Fruit fly (Drosophila melanogaster) whole organism, larva: Measurements from ENCODE around the gene CG14610.

Experiments used
- noc ChIP-seq: fragments of 200-800 bp; sonication (Bioruptor generic); optimal IDR thresholded peaks from 3 replicates; lab custom pipeline; 2019; ENCODE audit warnings: missing biosample characterization, mild to moderate bottlenecking, missing genetic modification characterization, moderate library complexity

The CG14610 gene

DNA sequence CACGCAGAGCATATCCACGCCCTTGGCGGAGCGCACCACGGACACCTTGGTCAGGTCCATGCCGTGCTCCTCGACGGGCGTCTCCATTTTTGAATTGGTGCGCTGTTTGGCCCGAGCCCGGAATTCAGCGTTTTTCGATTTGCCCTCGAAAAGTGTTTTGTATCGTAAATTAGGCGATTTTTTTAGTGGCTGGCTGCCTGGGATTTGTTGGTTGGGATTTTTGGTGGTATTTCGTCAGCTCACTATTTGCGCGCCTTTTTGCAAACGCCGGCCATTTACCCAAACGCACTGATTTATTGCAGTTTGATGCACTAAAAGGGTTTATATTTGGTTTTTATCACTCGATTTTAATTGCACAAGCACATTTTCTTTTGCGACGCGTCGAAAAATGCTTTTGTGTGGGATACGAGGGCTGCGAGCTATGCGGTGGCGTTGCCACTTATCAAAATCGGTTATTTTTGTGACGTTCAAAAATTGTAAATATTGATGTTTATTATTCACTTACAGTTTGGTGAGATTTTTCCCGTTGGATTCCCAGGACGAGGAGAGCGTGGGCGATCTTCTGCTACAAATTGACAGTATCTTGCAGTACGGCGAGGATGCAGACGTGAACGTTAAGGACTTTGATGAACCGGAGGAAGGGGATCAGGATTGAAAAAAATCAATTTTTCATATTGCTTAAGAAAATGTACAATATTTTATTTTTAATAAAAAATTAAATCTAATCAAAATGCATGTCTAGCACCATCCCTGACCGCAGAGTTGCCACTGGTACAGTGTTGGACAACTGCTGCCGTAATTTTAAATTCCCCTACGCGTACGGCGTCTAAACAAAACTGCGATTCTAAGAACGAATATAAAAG, 6.7 kb upstream of the CG14610 start, which contains the start of the genes gfzf and Sas-4:
Gene gfzf (minus strand): TSS at position 425 of the 863 bp plus-strand sequence.
Gene Sas-4 (plus strand): TSS at position 824 of the 863 bp plus-strand sequence.
- TF ChIP-seq noc = peak; percentile 39

DNA sequence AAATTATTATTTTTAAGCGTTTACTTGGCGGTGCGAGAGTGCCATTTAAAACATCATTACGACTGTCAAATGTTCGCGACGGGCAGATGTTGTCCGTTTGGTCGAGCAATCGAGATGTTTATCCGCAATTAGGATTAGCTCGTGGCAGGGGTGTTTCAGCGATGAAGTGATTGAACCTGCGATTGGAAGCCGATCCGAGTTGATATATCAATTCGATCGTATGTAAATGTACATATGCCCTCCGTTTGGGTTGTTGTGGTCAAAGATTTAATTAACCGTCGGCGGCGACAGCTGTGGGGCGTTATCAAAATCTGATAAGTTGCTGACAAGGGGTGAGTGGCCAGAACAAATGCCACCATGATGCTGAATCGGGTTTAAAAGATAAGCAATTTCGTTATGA, 1.5 kb downstream of the CG14610 start:
- TF ChIP-seq noc = no peak

- TF ChIP-seq noc = no peak
Observed at dm6 chr3R:7139188-7140038, 4.7 kb downstream of the CG14610 start.

dm6 chr3R:7138058-7138457, 6.0 kb downstream of the CG14610 start:
- no peak for TF ChIP-seq noc

DNA sequence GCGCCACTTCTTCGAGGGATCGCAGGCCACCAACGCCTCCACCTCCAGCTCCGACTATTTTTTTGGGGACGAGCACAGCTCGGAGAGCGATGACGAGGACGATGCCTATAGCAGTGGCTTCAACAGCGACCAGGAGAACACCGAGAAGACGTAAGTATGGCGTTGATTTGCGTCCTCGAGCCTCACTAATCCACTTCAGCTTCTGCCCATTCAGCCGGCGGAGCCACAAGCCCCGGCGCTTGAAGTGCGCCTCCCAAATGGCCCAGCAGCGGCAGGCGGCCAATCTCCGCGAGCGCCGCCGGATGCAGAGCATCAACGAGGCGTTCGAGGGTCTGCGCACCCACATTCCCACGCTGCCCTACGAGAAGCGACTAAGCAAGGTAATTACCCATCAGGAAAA, 6.9 kb downstream of the CG14610 start:
- TF ChIP-seq noc = no peak

dm6 chr3R:7135881-7136280, 8.2 kb downstream of the CG14610 start, which contains the start of gene Fer1:
TSS of gene Fer1 (plus strand) at chr3R:7136206.
- no peak for TF ChIP-seq noc

dm6 chr3R:7134715-7135505, 9.2 kb downstream of the CG14610 start:
- no peak for TF ChIP-seq noc

- no peak for TF ChIP-seq noc
Observed at dm6 chr3R:7131260-7131659, 12.8 kb downstream of the CG14610 start, which contains the start of gene CG31493. TSS of gene CG31493 (plus strand) at chr3R:7131560.

dm6 chr3R:7130827-7131226, 13.3 kb downstream of the CG14610 start:
- TF ChIP-seq noc = no peak

DNA sequence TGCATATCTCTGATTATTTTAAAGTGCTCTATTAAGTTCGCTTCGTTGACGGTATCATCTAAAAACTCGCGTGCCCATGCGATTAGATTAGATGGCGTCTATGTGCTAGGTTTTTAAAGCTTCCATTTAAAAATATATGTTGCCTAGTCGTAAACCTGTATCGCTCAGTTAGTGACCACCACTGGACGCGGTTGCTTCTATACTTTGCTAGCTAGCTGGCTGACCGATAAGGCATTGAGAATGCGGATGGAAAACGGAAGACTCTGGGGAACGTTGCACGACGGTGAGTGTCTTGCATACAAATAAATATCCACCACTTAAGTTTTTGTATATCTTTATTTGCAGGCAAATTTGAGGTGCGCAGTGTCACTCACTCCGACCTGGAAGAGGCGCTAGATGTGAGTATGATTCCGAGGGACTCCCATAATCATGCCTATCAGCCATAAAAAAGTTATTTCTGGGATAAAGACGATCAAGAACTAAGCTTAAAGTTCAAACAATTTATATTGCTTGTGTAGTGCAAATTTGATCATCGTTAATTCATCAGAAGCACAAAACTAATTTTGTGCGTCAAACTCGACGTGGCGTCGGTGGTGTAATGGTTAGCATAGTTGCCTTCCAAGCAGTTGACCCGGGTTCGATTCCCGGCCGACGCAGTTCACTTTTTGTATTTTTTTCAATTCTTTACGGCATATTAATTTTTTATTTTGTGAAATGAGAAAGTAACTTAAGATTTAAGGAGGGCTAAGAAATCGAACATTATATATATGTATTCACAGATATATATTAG, 14.6 kb downstream of the CG14610 start, which contains the start of gene CG31248:
Gene CG31248 (plus strand): TSS at position 41 of the 790 bp plus-strand sequence.
- peak; percentile 80 for TF ChIP-seq noc

dm6 chr3R:7127966-7128365, 16.1 kb downstream of the CG14610 start, which contains the start of gene CG10068:
TSS of gene CG10068 (minus strand) at chr3R:7128027.
- peak; percentile 84 for TF ChIP-seq noc

- TF ChIP-seq noc = peak; percentile 75
Observed at dm6 chr3R:7124109-7124639, 19.9 kb downstream of the CG14610 start, which contains the start of the genes Alh and CG10098. TSS of gene Alh (minus strand) at chr3R:7124185. TSS of gene CG10098 (plus strand) at chr3R:7124548.

DNA sequence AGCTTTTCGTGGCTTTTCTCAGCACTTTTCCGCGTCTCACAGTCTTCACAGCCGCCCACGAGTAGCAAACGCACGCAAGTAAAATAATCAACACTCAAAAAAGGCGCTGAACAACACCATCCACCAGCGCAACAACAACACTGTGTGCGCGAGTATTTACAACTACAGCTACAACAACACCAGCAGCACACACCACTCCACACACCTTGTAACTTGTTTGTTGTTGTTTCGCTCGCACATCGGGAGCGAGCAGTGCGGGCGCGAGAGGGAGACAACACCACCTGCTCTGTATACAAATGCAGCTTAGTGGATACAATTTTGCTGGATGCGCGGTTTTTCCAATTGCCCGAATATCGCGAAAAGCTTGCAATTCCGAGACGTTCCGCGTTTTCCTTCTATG, 20.4 kb downstream of the CG14610 start:
- TF ChIP-seq noc = no peak

DNA sequence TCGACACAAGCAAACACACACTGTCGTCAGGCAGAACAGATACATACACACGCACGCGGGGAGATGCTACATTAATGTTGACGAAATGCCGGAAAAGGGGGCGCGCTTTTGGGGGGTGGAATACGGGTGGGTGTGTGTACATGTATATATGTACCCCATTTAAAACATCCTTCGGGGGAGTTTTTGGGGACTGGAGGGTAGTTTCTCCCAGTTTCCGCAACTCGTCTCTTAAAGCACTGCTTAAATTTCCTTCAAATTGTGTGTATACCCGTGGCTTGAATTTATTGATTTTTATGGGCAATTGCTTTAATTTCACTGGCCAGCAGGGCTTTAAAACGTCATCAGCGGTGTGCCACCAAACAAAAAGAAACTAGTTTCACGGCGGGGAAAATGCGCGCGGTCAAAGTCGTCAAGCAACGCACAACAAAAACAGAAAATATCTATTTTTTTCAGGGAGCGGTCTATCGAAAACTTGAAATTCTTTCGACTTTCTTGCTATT, 21.0 kb downstream of the CG14610 start:
- no peak for TF ChIP-seq noc
